Worm (Caenorhabditis elegans) whole organism, young adult: ENCODE measurements around the gene F53B7.4.

ENCODE experiments used
- B0019.2 ChIP-seq: fragments of 200-800 bp; sonication (Bioruptor generic); conservative IDR thresholded peaks from 2 replicates; pipeline ENCODE4 v1.3.6; 2022; ENCODE audit warnings: missing genetic modification reagents, missing genetic modification characterization, missing compliant biosample characterization
- B0035.1 ChIP-seq: sonication (generic microtip); optimal IDR thresholded peaks from 2 replicates; lab custom pipeline; 2016; ENCODE audit warnings: missing genetic modification characterization, mild to moderate bottlenecking, missing compliant biosample characterization, missing genotype, missing genetic modification reagents
- C06A6.2 ChIP-seq: fragments of 200-800 bp; sonication (Bioruptor generic); conservative IDR thresholded peaks from 2 replicates; pipeline ENCODE4 v1.3.6; 2022; ENCODE audit warnings: missing genetic modification characterization, missing compliant biosample characterization
- C17E4.6 ChIP-seq: fragments of 200-800 bp; sonication (Bioruptor generic); IDR thresholded peaks from 2 replicates; pipeline ENCODE4 v1.3.6; 2022; ENCODE audit warnings: missing genetic modification reagents, missing genetic modification characterization, missing compliant biosample characterization
- F49E8.2 ChIP-seq: sonication (generic microtip); optimal IDR thresholded peaks from 3 replicates; lab custom pipeline; 2017; ENCODE audit warnings: missing genetic modification characterization, mild to moderate bottlenecking, missing compliant biosample characterization, antibody characterized with exemption, moderate library complexity; ENCODE audit not compliant: insufficient read depth
- F52B5.7 ChIP-seq: sonication (generic microtip); optimal IDR thresholded peaks from 2 replicates; lab custom pipeline; 2016; ENCODE audit warnings: mild to moderate bottlenecking, missing genetic modification characterization, missing compliant biosample characterization
- F57C9.4 ChIP-seq: sonication (generic microtip); optimal IDR thresholded peaks from 2 replicates; lab custom pipeline; 2017; ENCODE audit warnings: mild to moderate bottlenecking, missing genetic modification characterization, missing compliant biosample characterization
- K12H6.12 ChIP-seq: fragments of 200-800 bp; sonication (Bioruptor generic); optimal IDR thresholded peaks from 2 replicates; lab custom pipeline; 2018; ENCODE audit warnings: mild to moderate bottlenecking, missing genetic modification characterization, missing compliant biosample characterization
- T07F8.4 ChIP-seq: sonication (generic microtip); optimal IDR thresholded peaks from 2 replicates; lab custom pipeline; 2016; ENCODE audit warnings: mild to moderate bottlenecking, missing genetic modification characterization, moderate library complexity, missing compliant biosample characterization
- Y53F4B.3 ChIP-seq: fragments of 200-800 bp; sonication (Bioruptor generic); IDR thresholded peaks from 2 replicates; pipeline ENCODE4 v1.3.6; 2022; ENCODE audit warnings: missing genetic modification reagents, missing genetic modification characterization, missing compliant biosample characterization
- Y56A3A.18 ChIP-seq: fragments of 200-800 bp; sonication (Bioruptor generic); IDR thresholded peaks from 2 replicates; pipeline ENCODE4 v1.3.6; 2022; ENCODE audit warnings: missing genetic modification reagents, missing genetic modification characterization, missing compliant biosample characterization
- Y95B8A.8 ChIP-seq: fragments of 200-800 bp; sonication (Bioruptor generic); IDR thresholded peaks from 2 replicates; pipeline ENCODE4 v1.3.6; 2022; ENCODE audit warnings: missing genetic modification reagents, missing genetic modification characterization, missing compliant biosample characterization
- ama-1 ChIP-seq, 3 experiments: fragments of 150-350 bp in 1 of 3; sonication (generic microtip) in 2 of 3; optimal IDR thresholded peaks; 2 replicates each; lab custom pipeline; 2014 to 2018; ENCODE audit warnings: missing biosample characterization in 2 of 3, missing genetic modification characterization in 2 of 3, missing genetic modification reagents in 2 of 3
- attf-6 ChIP-seq: fragments of 200-800 bp; sonication (Bioruptor generic); IDR thresholded peaks from 2 replicates; pipeline ENCODE4 v1.3.6; 2022; ENCODE audit warnings: missing genetic modification reagents, missing genetic modification characterization, missing compliant biosample characterization
- bed-2 ChIP-seq: fragments of 200-800 bp; sonication (Bioruptor generic); IDR thresholded peaks from 2 replicates; pipeline ENCODE4 v1.3.6; 2022; ENCODE audit warnings: missing genetic modification reagents, missing genetic modification characterization, missing compliant biosample characterization
- cebp-2 ChIP-seq: fragments of 200-800 bp; sonication (Bioruptor generic); IDR thresholded peaks from 2 replicates; pipeline ENCODE4 v1.3.6; 2022; ENCODE audit warnings: missing genetic modification characterization, missing compliant biosample characterization
- ceh-40 ChIP-seq: fragments of 200-800 bp; sonication (Bioruptor generic); IDR thresholded peaks from 2 replicates; pipeline ENCODE4 v1.3.6; 2022; ENCODE audit warnings: missing genetic modification characterization, missing compliant biosample characterization
- ceh-79 ChIP-seq: sonication (generic microtip); optimal IDR thresholded peaks from 2 replicates; lab custom pipeline; 2017; ENCODE audit warnings: mild to moderate bottlenecking, missing genetic modification characterization, missing compliant biosample characterization
- die-1 ChIP-seq: sonication (generic microtip); optimal IDR thresholded peaks from 2 replicates; lab custom pipeline; 2016; ENCODE audit warnings: missing genotype, mild to moderate bottlenecking, missing genetic modification characterization, missing compliant biosample characterization
- dpff-1 ChIP-seq: sonication (generic microtip); optimal IDR thresholded peaks from 2 replicates; lab custom pipeline; 2017; ENCODE audit warnings: mild to moderate bottlenecking, missing genetic modification characterization, missing compliant biosample characterization
- egl-44 ChIP-seq: fragments of 200-800 bp; sonication (Bioruptor generic); IDR thresholded peaks from 2 replicates; pipeline ENCODE4 v1.3.6; 2022; ENCODE audit warnings: missing genetic modification reagents, missing genetic modification characterization, missing compliant biosample characterization
- ekl-4 ChIP-seq: fragments of 200-800 bp; sonication (Bioruptor generic); IDR thresholded peaks from 2 replicates; pipeline ENCODE4 v1.3.6; 2022; ENCODE audit warnings: missing genetic modification reagents, missing genetic modification characterization, missing compliant biosample characterization
- ets-4 ChIP-seq: fragments of 200-800 bp; sonication (Bioruptor generic); optimal IDR thresholded peaks from 2 replicates; lab custom pipeline; 2018; ENCODE audit warnings: mild to moderate bottlenecking, missing genetic modification characterization, missing compliant biosample characterization
- fkh-3 ChIP-seq: sonication (generic microtip); optimal IDR thresholded peaks from 2 replicates; lab custom pipeline; 2016; ENCODE audit warnings: mild to moderate bottlenecking, missing genetic modification characterization, missing compliant biosample characterization
- gei-17 ChIP-seq: fragments of 200-800 bp; sonication (Bioruptor generic); optimal IDR thresholded peaks from 2 replicates; lab custom pipeline; 2018; ENCODE audit warnings: mild to moderate bottlenecking, missing genetic modification characterization, missing compliant biosample characterization
- hlh-26 ChIP-seq: fragments of 200-800 bp; sonication (Bioruptor generic); conservative IDR thresholded peaks from 2 replicates; pipeline ENCODE4 v1.3.6; 2022; ENCODE audit warnings: missing genetic modification reagents, missing genetic modification characterization, missing compliant biosample characterization
- hmg-1.2 ChIP-seq: fragments of 200-800 bp; sonication (Bioruptor generic); IDR thresholded peaks from 2 replicates; pipeline ENCODE4 v1.3.6; 2022; ENCODE audit warnings: missing genetic modification reagents, missing genetic modification characterization, missing compliant biosample characterization
- hsf-1 ChIP-seq: fragments of 200-800 bp; sonication (Bioruptor generic); IDR thresholded peaks from 2 replicates; pipeline ENCODE4 v1.3.6; 2022; ENCODE audit warnings: missing genetic modification reagents, missing genetic modification characterization, missing compliant biosample characterization
- let-607 ChIP-seq, 2 experiments: fragments of 200-800 bp in 1 of 2; sonication (Bioruptor generic) in 1 of 2; sonication (generic microtip) in 1 of 2; optimal IDR thresholded peaks; 2 replicates each; lab custom pipeline; 2016 to 2018; ENCODE audit warnings: mild to moderate bottlenecking in 2 of 2, missing compliant biosample characterization in 2 of 2, missing genetic modification characterization in 2 of 2, moderate library complexity in 2 of 2, missing genotype in 1 of 2
- lin-54 ChIP-seq: fragments of 200-800 bp; sonication (Bioruptor generic); optimal IDR thresholded peaks from 2 replicates; lab custom pipeline; 2018; ENCODE audit warnings: mild to moderate bottlenecking, missing genetic modification characterization, missing compliant biosample characterization
- madf-10 ChIP-seq: sonication (generic microtip); optimal IDR thresholded peaks from 2 replicates; lab custom pipeline; 2016; ENCODE audit warnings: mild to moderate bottlenecking, missing genetic modification characterization, missing compliant biosample characterization
- mcd-1 ChIP-seq: fragments of 200-800 bp; sonication (Bioruptor generic); IDR thresholded peaks from 2 replicates; pipeline ENCODE4 v1.3.6; 2022; ENCODE audit warnings: missing genetic modification reagents, missing genetic modification characterization, missing compliant biosample characterization
- nfya-2 ChIP-seq: fragments of 200-800 bp; sonication (Bioruptor generic); IDR thresholded peaks from 2 replicates; pipeline ENCODE4 v1.3.6; 2022; ENCODE audit warnings: missing genetic modification reagents, missing genetic modification characterization, missing compliant biosample characterization
- nhr-27 ChIP-seq: fragments of 200-800 bp; sonication (Bioruptor generic); optimal IDR thresholded peaks from 2 replicates; lab custom pipeline; 2018; ENCODE audit warnings: mild to moderate bottlenecking, missing genetic modification characterization, moderate library complexity, missing compliant biosample characterization
- nhr-90 ChIP-seq: sonication (generic microtip); optimal IDR thresholded peaks from 2 replicates; lab custom pipeline; 2016; ENCODE audit warnings: missing genotype, mild to moderate bottlenecking, missing genetic modification characterization, missing compliant biosample characterization
- pbrm-1 ChIP-seq: fragments of 200-800 bp; sonication (Bioruptor generic); IDR thresholded peaks from 2 replicates; pipeline ENCODE4 v1.3.6; 2022; ENCODE audit warnings: missing genetic modification reagents, missing genetic modification characterization, missing compliant biosample characterization
- repo-1 ChIP-seq: sonication (generic microtip); optimal IDR thresholded peaks from 2 replicates; lab custom pipeline; 2017; ENCODE audit warnings: mild to moderate bottlenecking, missing genetic modification characterization, missing compliant biosample characterization
- rpc-1 ChIP-seq, 2 experiments: fragments of 150-350 bp in 1 of 2; sonication (generic microtip) in 1 of 2; optimal IDR thresholded peaks; 2 replicates each; lab custom pipeline; 2014 to 2018; ENCODE audit warnings: missing biosample characterization in 1 of 2, missing genetic modification characterization in 1 of 2, missing genetic modification reagents in 1 of 2, missing genotype in 1 of 2
- sea-2 ChIP-seq: fragments of 200-800 bp; sonication (Bioruptor generic); IDR thresholded peaks from 2 replicates; pipeline ENCODE4 v1.3.6; 2022; ENCODE audit warnings: missing genetic modification characterization, missing compliant biosample characterization
- snpc-4 ChIP-seq, 5 experiments: fragments of 150-350 bp in 1 of 5; sonication (generic microtip) in 4 of 5; optimal IDR thresholded peaks; 2 replicates each; lab custom pipeline; 2014 to 2018; ENCODE audit warnings: missing genetic modification characterization in 5 of 5, missing biosample characterization in 3 of 5, antibody characterized with exemption in 2 of 5, mild to moderate bottlenecking in 2 of 5, missing compliant biosample characterization in 2 of 5, missing genotype in 2 of 5, moderate library complexity in 2 of 5, missing genetic modification reagents in 1 of 5
- somi-1 ChIP-seq: fragments of 200-800 bp; sonication (Bioruptor generic); optimal IDR thresholded peaks from 2 replicates; lab custom pipeline; 2018; ENCODE audit warnings: mild to moderate bottlenecking, missing genetic modification characterization, missing compliant biosample characterization
- tbx-9 ChIP-seq: sonication (generic microtip); optimal IDR thresholded peaks from 2 replicates; lab custom pipeline; 2016; ENCODE audit warnings: borderline replicate concordance, missing genetic modification characterization, inconsistent platforms, missing compliant biosample characterization
- unc-62 ChIP-seq: fragments of 150-350 bp; optimal IDR thresholded peaks from 2 replicates; lab custom pipeline; 2014; ENCODE audit warnings: missing biosample characterization, missing genetic modification reagents, missing genetic modification characterization
- zfh-2 ChIP-seq: fragments of 200-800 bp; sonication (Bioruptor generic); conservative IDR thresholded peaks from 2 replicates; pipeline ENCODE4 v1.3.6; 2022; ENCODE audit warnings: missing genetic modification reagents, missing genetic modification characterization, missing compliant biosample characterization
- zim-3 ChIP-seq: sonication (generic microtip); optimal IDR thresholded peaks from 2 replicates; lab custom pipeline; 2017; ENCODE audit warnings: mild to moderate bottlenecking, missing genetic modification characterization, moderate library complexity, missing compliant biosample characterization
- ztf-18 ChIP-seq: sonication (generic microtip); optimal IDR thresholded peaks from 2 replicates; lab custom pipeline; 2016; ENCODE audit warnings: missing genotype, mild to moderate bottlenecking, missing genetic modification characterization, missing compliant biosample characterization
- ztf-26 ChIP-seq: sonication (generic microtip); optimal IDR thresholded peaks from 2 replicates; lab custom pipeline; 2017; ENCODE audit warnings: missing genetic modification characterization, missing compliant biosample characterization

F53B7.4 gene

ce11 chrV:10951655-10952278 is 50.6 kb downstream of the F53B7.4 start, which contains the start of gene F17C11.4 (continued):
- TF ChIP-seq tbx-9 (tag; lab: Kevin White, UChicago) (no peak), bed-2 (GFP tag; lab: Robert Waterston, UW) (no peak), Y95B8A.8 (no peak), ceh-79 (no peak), ceh-40 (GFP tag; lab: Robert Waterston, UW) (no peak), egl-44 (GFP tag; lab: Robert Waterston, UW) (0 out of 2 replicates have a peak, but pooled peaks have one; percentile 61), T07F8.4 (no peak), nfya-2 (GFP tag; lab: Robert Waterston, UW) (no peak), gei-17 (peak; percentile 2), nhr-90 (peak; percentile 29), F52B5.7 (tag; lab: Kevin White, UChicago) (no peak), B0019.2 (no peak), hlh-26 (GFP tag; lab: Robert Waterston, UW) (no peak), cebp-2 (GFP tag; lab: Robert Waterston, UW) (no peak), rpc-1 (optimal IDR thresholded peaks at IDR 0.05; lab: Kevin White, UChicago) (no peak), rpc-1 (tag; optimal IDR thresholded peaks at IDR 0.05; lab: Kevin White, UChicago) (no peak), C17E4.6 (GFP tag; lab: Robert Waterston, UW) (no peak), repo-1 (tag; lab: Kevin White, UChicago) (no peak), madf-10 (tag; lab: Kevin White, UChicago) (peak; percentile 64), B0035.1 (tag; lab: Kevin White, UChicago) (no peak), hsf-1 (GFP tag; lab: Robert Waterston, UW) (no peak), F57C9.4 (peak; percentile 20), Y53F4B.3 (GFP tag; lab: Robert Waterston, UW) (no peak), lin-54 (GFP tag; lab: Kevin White, UChicago) (peak; percentile 20), somi-1 (GFP tag; lab: Kevin White, UChicago) (peak; percentile 85), C06A6.2 (0 out of 2 replicates have a peak, but pooled peaks have one; percentile 41), ekl-4 (GFP tag; lab: Robert Waterston, UW) (peak; percentile 40; the same call in 1 of the 2 replicates), pbrm-1 (GFP tag; lab: Robert Waterston, UW) (no peak), let-607 (tag; optimal IDR thresholded peaks at IDR 0.05; lab: Kevin White, UChicago) (peak; percentile 38 to 44), ztf-18 (tag; lab: Kevin White, UChicago) (peak; percentile 31), zim-3 (no peak), mcd-1 (GFP tag; lab: Robert Waterston, UW) (peak; percentile 37; the same call in 1 of the 2 replicates), dpff-1 (no peak), hmg-1.2 (peak; percentile 53; the same call in 1 of the 2 replicates), nhr-27 (tag; lab: Kevin White, UChicago) (no peak), die-1 (tag; lab: Kevin White, UChicago) (peak; percentile 33), Y56A3A.18 (no peak), ets-4 (no peak), K12H6.12 (peak; percentile 66), sea-2 (GFP tag; lab: Robert Waterston, UW) (no peak), ztf-26 (peak; percentile 39), unc-62 (peak; percentile 41), snpc-4 (GFP tag; optimal IDR thresholded peaks at IDR 0.05; lab: Kevin White, UChicago) (no peak), snpc-4 (tag; optimal IDR thresholded peaks at IDR 0.05; lab: Kevin White, UChicago) (peak in 2 of 4 experiments; percentile 33 to 40), fkh-3 (tag; lab: Kevin White, UChicago) (no peak), attf-6 (GFP tag; lab: Robert Waterston, UW) (no peak), ama-1 (optimal IDR thresholded peaks at IDR 0.05; lab: Kevin White, UChicago) (peak; percentile 67), ama-1 (GFP tag; optimal IDR thresholded peaks at IDR 0.05; lab: Kevin White, UChicago) (no peak), zfh-2 (GFP tag; lab: Robert Waterston, UW) (peak; percentile 64), F49E8.2 (tag; lab: Kevin White, UChicago) (no peak)
